Worm (Caenorhabditis elegans): ENCODE results near the gene F23D12.4.

The F23D12.4 gene

ce11 chrX:14430436-14430835 is 14.4 kb upstream of the F23D12.4 start:
- TF ChIP-seq efl-1 (optimal IDR thresholded peaks at IDR 0.05) (no peak), efl-1 (GFP tag; optimal IDR thresholded peaks at IDR 0.05 in 1 of 2) (peak in 1 of 2 experiments; percentile 62), snpc-4 (tag; optimal IDR thresholded peaks at IDR 0.05) (no peak), lin-14 (GFP tag; optimal IDR thresholded peaks at IDR 0.05) (no peak)

- no peak for TF ChIP-seq ceh-88 (GFP tag; IDR thresholded peaks at IDR 0.05)
- no peak for TF ChIP-seq ztf-11 (tag; optimal IDR thresholded peaks at IDR 0.05)
- no peak for TF ChIP-seq mep-1 (tag; optimal IDR thresholded peaks at IDR 0.05)
- TF ChIP-seq efl-1 (optimal IDR thresholded peaks at IDR 0.05): peak in 1 of 2 experiments; percentile 63
- TF ChIP-seq efl-1 (GFP tag; optimal IDR thresholded peaks at IDR 0.05 in 1 of 2): peak in 1 of 2 experiments; percentile 33
- peak; percentile 21 for TF ChIP-seq blmp-1 (tag; optimal IDR thresholded peaks at IDR 0.05)
- TF ChIP-seq grh-1 (GFP tag; IDR thresholded peaks at IDR 0.05): peak; percentile 49
- peak; percentile 10 to 34 (median 16) for TF ChIP-seq dpl-1 (GFP tag; optimal IDR thresholded peaks at IDR 0.05)
- no peak for TF ChIP-seq zip-4 (GFP tag; optimal IDR thresholded peaks at IDR 0.05)
- TF ChIP-seq nhr-85 (tag): peak; percentile 63
- no peak for TF ChIP-seq C34B4.2 (tag; optimal IDR thresholded peaks at IDR 0.05)
- no peak for TF ChIP-seq nhr-237 (tag; optimal IDR thresholded peaks at IDR 0.05)
Observed at ce11 chrX:14435648-14436155, 9.1 kb upstream of the F23D12.4 start.

ce11 chrX:14437806-14438205 is 7.0 kb upstream of the F23D12.4 start:
- TF ChIP-seq nhr-90 (tag; optimal IDR thresholded peaks at IDR 0.05; ENCODE audit: poor library complexity): peak; percentile 2
- peak; percentile 50 for TF ChIP-seq nhr-85 (tag)

ce11 chrX:14442321-14442720 is 2.5 kb upstream of the F23D12.4 start, which contains the start of gene F23D12.3:
Gene F23D12.3, plus strand, starts transcription at chrX:14442621.
- TF ChIP-seq ztf-11 (tag; optimal IDR thresholded peaks at IDR 0.05) (no peak), nhr-77 (tag; optimal IDR thresholded peaks at IDR 0.05) (no peak), dsc-1 (tag; optimal IDR thresholded peaks at IDR 0.05) (no peak), nhr-28 (tag; optimal IDR thresholded peaks at IDR 0.05) (no peak), aly-2 (tag; optimal IDR thresholded peaks at IDR 0.05) (no peak), tlp-1 (tag; optimal IDR thresholded peaks at IDR 0.05) (no peak), snu-23 (GFP tag; optimal IDR thresholded peaks at IDR 0.05) (no peak), nhr-12 (tag; optimal IDR thresholded peaks at IDR 0.05) (no peak)

- TF ChIP-seq nhr-11 (tag; optimal IDR thresholded peaks at IDR 0.05) (no peak), pqm-1 (tag; optimal IDR thresholded peaks at IDR 0.05) (no peak), unc-130 (tag; optimal IDR thresholded peaks at IDR 0.05) (no peak), lir-3 (tag; optimal IDR thresholded peaks at IDR 0.05; ENCODE audit: poor library complexity) (no peak), zag-1 (tag; optimal IDR thresholded peaks at IDR 0.05) (no peak), rnt-1 (tag; optimal IDR thresholded peaks at IDR 0.05) (no peak), tbx-2 (tag; optimal IDR thresholded peaks at IDR 0.05) (no peak), sptf-1 (tag; optimal IDR thresholded peaks at IDR 0.05) (no peak), ceh-8 (GFP tag; optimal IDR thresholded peaks at IDR 0.05) (no peak), mef-2 (tag; optimal IDR thresholded peaks at IDR 0.05) (no peak), sup-37 (GFP tag; optimal IDR thresholded peaks at IDR 0.05) (no peak)
Observed at ce11 chrX:14447498-14447897, 2.7 kb downstream of the F23D12.4 start.

ce11 chrX:14447910-14448309 is 3.1 kb downstream of the F23D12.4 start, which contains the start of gene jmjd-3.2:
Gene jmjd-3.2, plus strand, starts transcription at chrX:14448210.
- TF ChIP-seq nhr-20 (tag; optimal IDR thresholded peaks at IDR 0.05) (no peak), ceh-8 (GFP tag; optimal IDR thresholded peaks at IDR 0.05) (no peak), elt-2 (tag; optimal IDR thresholded peaks at IDR 0.05) (no peak), blmp-1 (tag; optimal IDR thresholded peaks at IDR 0.05) (no peak), nhr-28 (tag; optimal IDR thresholded peaks at IDR 0.05) (no peak), fkh-8 (tag; optimal IDR thresholded peaks at IDR 0.05) (no peak)
